Fruit fly (Drosophila melanogaster) whole organism, embryonic: ENCODE results near the gene CG7634.

Experiments
- Bgb ChIP-seq: fragments of 200-800 bp; sonication (Bioruptor generic); IDR thresholded peaks from 2 replicates; pipeline ENCODE4 v1.3.6; 2022; ENCODE audit warnings: missing biosample characterization, missing genetic modification characterization; ENCODE audit not compliant: partially characterized antibody
- fru ChIP-seq: fragments of >200 bp; optimal IDR thresholded peaks from 2 replicates; lab custom pipeline; 2017
- ssp ChIP-seq: fragments of 200-800 bp; sonication (Bioruptor generic); IDR thresholded peaks from 2 replicates; pipeline ENCODE4 v1.3.6; 2022; ENCODE audit warnings: missing biosample characterization, missing genetic modification characterization

DNA sequence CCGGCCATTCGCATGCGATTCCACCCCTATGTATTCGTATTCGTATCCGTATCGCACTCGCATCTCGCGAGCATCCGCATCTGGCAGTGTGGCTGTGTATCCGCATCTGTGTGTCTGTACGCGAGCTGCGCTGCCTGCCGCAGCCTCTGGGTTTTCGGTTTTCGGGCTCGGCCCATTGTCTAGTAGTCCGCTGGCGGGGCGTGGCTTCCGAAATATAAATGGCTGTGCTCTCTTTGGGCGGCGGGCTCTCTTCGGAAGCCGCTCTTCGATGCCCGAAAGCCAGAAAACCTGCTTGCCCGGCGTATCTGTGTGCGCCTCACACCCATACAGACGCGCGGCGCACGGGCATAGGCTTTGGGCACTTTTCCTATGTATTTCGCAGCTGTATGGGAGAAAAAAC lies 33.1 kb downstream of the CG7634 start:
- TF ChIP-seq ssp (GFP tag; lab: Robert Waterston, UW) (no peak), fru (no peak), Bgb (GFP tag; lab: Robert Waterston, UW) (no peak)
